Fruit fly (Drosophila melanogaster) whole organism, embryonic: ENCODE measurements around the gene CG8665.

ENCODE experiments used
- B-H2 ChIP-seq: fragments of 200-800 bp; sonication (Bioruptor generic); optimal IDR thresholded peaks from 2 replicates; lab custom pipeline; 2018; ENCODE audit warnings: missing biosample characterization, mild to moderate bottlenecking, missing genetic modification characterization
- Bgb ChIP-seq: fragments of 200-800 bp; sonication (Bioruptor generic); IDR thresholded peaks from 2 replicates; pipeline ENCODE4 v1.3.6; 2022; ENCODE audit warnings: missing biosample characterization, missing genetic modification characterization; ENCODE audit not compliant: partially characterized antibody
- CG10959 ChIP-seq: fragments of 200-800 bp; sonication (Bioruptor generic); IDR thresholded peaks from 2 replicates; pipeline ENCODE4 v1.3.6; 2022; ENCODE audit warnings: missing biosample characterization, missing genetic modification characterization
- CG11093 ChIP-seq: fragments of 200-800 bp; sonication (Bioruptor generic); IDR thresholded peaks from 3 replicates; pipeline ENCODE4 v1.3.6; 2022; ENCODE audit warnings: missing biosample characterization, missing genetic modification characterization
- CG11560 ChIP-seq: fragments of 200-800 bp; sonication (Bioruptor generic); IDR thresholded peaks from 3 replicates; pipeline ENCODE4 v1.3.6; 2022; ENCODE audit warnings: missing biosample characterization, missing genetic modification characterization
- CG12236 ChIP-seq: fragments of 200-800 bp; sonication (Bioruptor generic); optimal IDR thresholded peaks from 2 replicates; lab custom pipeline; 2016; ENCODE audit warnings: missing biosample characterization, missing genetic modification characterization
- CG13424 ChIP-seq: fragments of 200-800 bp; sonication (Bioruptor generic); optimal IDR thresholded peaks from 2 replicates; lab custom pipeline; 2019; ENCODE audit warnings: missing biosample characterization, mild to moderate bottlenecking, missing genetic modification characterization, moderate library complexity
- CG14014 ChIP-seq: fragments of 200-800 bp; sonication (Bioruptor generic); IDR thresholded peaks from 2 replicates; pipeline ENCODE4 v1.3.6; 2022; ENCODE audit warnings: missing biosample characterization, missing genetic modification characterization
- CG14441 ChIP-seq: fragments of 200-800 bp; sonication (Bioruptor generic); IDR thresholded peaks from 2 replicates; pipeline ENCODE4 v1.3.6; 2022; ENCODE audit warnings: missing biosample characterization, missing genetic modification characterization
- CG15601 ChIP-seq: fragments of 200-800 bp; sonication (Bioruptor generic); optimal IDR thresholded peaks from 3 replicates; lab custom pipeline; 2019; ENCODE audit warnings: missing biosample characterization, mild to moderate bottlenecking, missing genetic modification characterization, moderate library complexity
- CG16863 ChIP-seq: fragments of 200-800 bp; sonication (Bioruptor generic); optimal IDR thresholded peaks from 3 replicates; lab custom pipeline; 2016; ENCODE audit warnings: missing biosample characterization, missing genetic modification characterization
- CG17359 ChIP-seq: fragments of 200-800 bp; sonication (Bioruptor generic); optimal IDR thresholded peaks from 3 replicates; lab custom pipeline; 2018; ENCODE audit warnings: missing biosample characterization, mild to moderate bottlenecking, missing genetic modification characterization, moderate library complexity
- CG17385 ChIP-seq: fragments of 200-800 bp; sonication (Bioruptor generic); optimal IDR thresholded peaks from 3 replicates; lab custom pipeline; 2018; ENCODE audit warnings: missing biosample characterization, mild to moderate bottlenecking, missing genetic modification characterization
- CG18599 ChIP-seq: fragments of 200-800 bp; sonication (Bioruptor generic); optimal IDR thresholded peaks from 3 replicates; lab custom pipeline; 2017; ENCODE audit warnings: missing biosample characterization, missing genetic modification characterization, mild to moderate bottlenecking, moderate library complexity, missing genetic modification reagents
- CG30431 ChIP-seq: fragments of 200-800 bp; sonication (Bioruptor generic); optimal IDR thresholded peaks from 2 replicates; lab custom pipeline; 2017; ENCODE audit warnings: missing biosample characterization, missing genetic modification characterization
- CG43689 ChIP-seq: fragments of 200-800 bp; sonication (Bioruptor generic); IDR thresholded peaks from 2 replicates; pipeline ENCODE4 v1.3.6; 2022; ENCODE audit warnings: missing biosample characterization, missing genetic modification characterization
- CG6765 ChIP-seq: fragments of 200-800 bp; sonication (Bioruptor generic); optimal IDR thresholded peaks from 3 replicates; lab custom pipeline; 2017; ENCODE audit warnings: missing biosample characterization, mild to moderate bottlenecking, missing genetic modification characterization
- CG6791 ChIP-seq: fragments of 200-800 bp; sonication (Bioruptor generic); IDR thresholded peaks from 3 replicates; pipeline ENCODE4 v1.3.6; 2022; ENCODE audit warnings: missing biosample characterization, missing genetic modification characterization; ENCODE audit not compliant: partially characterized antibody
- CG6854 ChIP-seq: fragments of 200-800 bp; sonication (Bioruptor generic); optimal IDR thresholded peaks from 3 replicates; lab custom pipeline; 2017; ENCODE audit warnings: missing biosample characterization, mild to moderate bottlenecking, missing genetic modification characterization
- CG7786 ChIP-seq: fragments of 200-800 bp; sonication (Bioruptor generic); optimal IDR thresholded peaks from 2 replicates; lab custom pipeline; 2016; ENCODE audit warnings: missing biosample characterization, missing genetic modification characterization
- CG8089 ChIP-seq: fragments of 200-800 bp; sonication (Bioruptor generic); optimal IDR thresholded peaks from 3 replicates; lab custom pipeline; 2016; ENCODE audit warnings: missing biosample characterization, missing genetic modification characterization
- Chrac-16 ChIP-seq: fragments of 200-800 bp; sonication (Bioruptor generic); optimal IDR thresholded peaks from 3 replicates; lab custom pipeline; 2016; ENCODE audit warnings: missing biosample characterization, missing genetic modification characterization
- CkIIα-i1 ChIP-seq: fragments of 200-800 bp; sonication (Bioruptor generic); IDR thresholded peaks from 2 replicates; pipeline ENCODE4 v1.3.6; 2022; ENCODE audit warnings: missing biosample characterization, missing genetic modification characterization
- Dip2 ChIP-seq: fragments of 200-800 bp; sonication (Bioruptor generic); IDR thresholded peaks from 2 replicates; pipeline ENCODE4 v1.3.6; 2022; ENCODE audit warnings: missing biosample characterization, missing genetic modification characterization
- Fer3 ChIP-seq: fragments of 200-800 bp; sonication (Bioruptor generic); optimal IDR thresholded peaks from 2 replicates; lab custom pipeline; 2018; ENCODE audit warnings: missing biosample characterization, mild to moderate bottlenecking, missing genetic modification characterization, moderate library complexity
- HLHmδ ChIP-seq: fragments of 200-800 bp; sonication (Bioruptor generic); optimal IDR thresholded peaks from 2 replicates; lab custom pipeline; 2018; ENCODE audit warnings: missing biosample characterization, mild to moderate bottlenecking, missing genetic modification characterization, moderate library complexity
- Hand ChIP-seq: fragments of 200-800 bp; sonication (Bioruptor generic); optimal IDR thresholded peaks from 2 replicates; lab custom pipeline; 2017; ENCODE audit warnings: mild to moderate bottlenecking, missing biosample characterization, missing genetic modification reagents, missing genetic modification characterization
- HmgZ ChIP-seq: fragments of 200-800 bp; sonication (Bioruptor generic); optimal IDR thresholded peaks from 2 replicates; lab custom pipeline; 2018; ENCODE audit warnings: missing biosample characterization, mild to moderate bottlenecking, missing genetic modification characterization
- Oli ChIP-seq: fragments of 200-800 bp; sonication (Bioruptor generic); optimal IDR thresholded peaks from 2 replicates; lab custom pipeline; 2018; ENCODE audit warnings: missing biosample characterization, mild to moderate bottlenecking, missing genetic modification characterization, moderate library complexity
- Sox102F ChIP-seq: fragments of 200-800 bp; sonication (Bioruptor generic); optimal IDR thresholded peaks from 2 replicates; lab custom pipeline; 2018; ENCODE audit warnings: missing biosample characterization, mild to moderate bottlenecking, missing genetic modification characterization, moderate library complexity
- Sry-δ ChIP-seq: fragments of 200-800 bp; sonication (Bioruptor generic); optimal IDR thresholded peaks from 2 replicates; lab custom pipeline; 2016; ENCODE audit warnings: missing biosample characterization, missing genetic modification characterization
- Ssrp ChIP-seq: fragments of 200-800 bp; sonication (Bioruptor generic); optimal IDR thresholded peaks from 2 replicates; lab custom pipeline; 2018; ENCODE audit warnings: missing biosample characterization, mild to moderate bottlenecking, missing genetic modification characterization, moderate library complexity
- Stat92E ChIP-seq, 3 experiments: fragments of >200 bp in 2 of 3; fragments of 200-800 bp in 1 of 3; sonication (Bioruptor generic) in 1 of 3; optimal IDR thresholded peaks; 2 replicates each; lab custom pipeline; 2017 to 2019; ENCODE audit warnings: missing biosample characterization in 3 of 3, missing genetic modification characterization in 3 of 3, mild to moderate bottlenecking in 1 of 3, moderate library complexity in 1 of 3
- Tbp ChIP-seq: fragments of >200 bp; optimal IDR thresholded peaks from 2 replicates; lab custom pipeline; 2018; ENCODE audit warnings: missing biosample characterization, missing genetic modification characterization
- al ChIP-seq: fragments of 200-800 bp; sonication (Bioruptor generic); IDR thresholded peaks from 2 replicates; pipeline ENCODE4 v1.3.6; 2022; ENCODE audit warnings: missing biosample characterization, missing genetic modification characterization
- ash1 ChIP-seq: fragments of 200-800 bp; sonication (Bioruptor generic); optimal IDR thresholded peaks from 2 replicates; lab custom pipeline; 2018; ENCODE audit warnings: missing biosample characterization, mild to moderate bottlenecking, missing genetic modification characterization
- bab2 ChIP-seq: fragments of 200-800 bp; sonication (Bioruptor generic); optimal IDR thresholded peaks from 2 replicates; lab custom pipeline; 2016; ENCODE audit warnings: missing biosample characterization, missing genetic modification characterization
- br ChIP-seq: fragments of >200 bp; optimal IDR thresholded peaks from 2 replicates; lab custom pipeline; 2017
- chm ChIP-seq: fragments of 200-800 bp; sonication (Bioruptor generic); IDR thresholded peaks from 2 replicates; pipeline ENCODE4 v1.3.6; 2022; ENCODE audit warnings: missing biosample characterization, missing genetic modification characterization
- dmrt11E ChIP-seq: fragments of 200-800 bp; sonication (Bioruptor generic); optimal IDR thresholded peaks from 3 replicates; lab custom pipeline; 2018; ENCODE audit warnings: missing biosample characterization, mild to moderate bottlenecking, missing genetic modification characterization, moderate library complexity
- dmrt99B ChIP-seq: fragments of 200-800 bp; sonication (Bioruptor generic); optimal IDR thresholded peaks from 2 replicates; lab custom pipeline; 2018; ENCODE audit warnings: missing biosample characterization, mild to moderate bottlenecking, missing genetic modification characterization, moderate library complexity
- gfzf ChIP-seq: fragments of 200-800 bp; sonication (Bioruptor generic); optimal IDR thresholded peaks from 2 replicates; lab custom pipeline; 2016; ENCODE audit warnings: missing biosample characterization, mild to moderate bottlenecking, missing genetic modification characterization, moderate library complexity
- gro ChIP-seq: fragments of 200-800 bp; sonication (Bioruptor generic); optimal IDR thresholded peaks from 2 replicates; lab custom pipeline; 2016; ENCODE audit warnings: missing biosample characterization, missing genetic modification characterization
- her ChIP-seq: fragments of 200-800 bp; sonication (Bioruptor generic); optimal IDR thresholded peaks from 2 replicates; lab custom pipeline; 2016; ENCODE audit warnings: missing biosample characterization, missing genetic modification characterization
- ken ChIP-seq: fragments of 200-800 bp; sonication (Bioruptor generic); IDR thresholded peaks from 3 replicates; pipeline ENCODE4 v1.3.6; 2022; ENCODE audit warnings: missing biosample characterization, missing genetic modification characterization
- luna ChIP-seq: fragments of 200-800 bp; sonication (Bioruptor generic); optimal IDR thresholded peaks from 2 replicates; lab custom pipeline; 2016; ENCODE audit warnings: missing biosample characterization, missing genetic modification characterization
- slou ChIP-seq: fragments of 200-800 bp; sonication (Bioruptor generic); optimal IDR thresholded peaks from 3 replicates; lab custom pipeline; 2016; ENCODE audit warnings: missing biosample characterization, missing genetic modification characterization
- sob ChIP-seq: fragments of 200-800 bp; sonication (Bioruptor generic); IDR thresholded peaks from 2 replicates; pipeline ENCODE4 v1.3.6; 2022; ENCODE audit warnings: missing biosample characterization, missing genetic modification characterization
- sr ChIP-seq: fragments of 200-800 bp; sonication (Bioruptor generic); IDR thresholded peaks from 3 replicates; pipeline ENCODE4 v1.3.6; 2022; ENCODE audit warnings: missing biosample characterization, missing genetic modification characterization
- wek ChIP-seq: fragments of 200-800 bp; sonication (Bioruptor generic); optimal IDR thresholded peaks from 3 replicates; lab custom pipeline; 2018; ENCODE audit warnings: missing biosample characterization, mild to moderate bottlenecking, missing genetic modification characterization, moderate library complexity
- wor ChIP-seq: fragments of 200-800 bp; sonication (Bioruptor generic); IDR thresholded peaks from 2 replicates; pipeline ENCODE4 v1.3.6; 2022; ENCODE audit warnings: missing biosample characterization, missing genetic modification characterization

CG8665 gene

dm6 chr2L:21370886-21371285, at the start of gene CG8665:
Gene CG8665 (plus strand): TSS chr2L:21371227.
- TF ChIP-seq CG8089 (GFP tag; lab: Kevin White, UChicago) (no peak), wor (GFP tag; lab: Robert Waterston, UW) (no peak), CG12236 (GFP tag; lab: Kevin White, UChicago) (no peak), CG30431 (GFP tag; lab: Kevin White, UChicago) (no peak), Bgb (no peak), CG14014 (peak; percentile 64; the same call in 1 of the 2 replicates), gro (GFP tag; lab: Kevin White, UChicago) (peak; percentile 67), wek (GFP tag; lab: Kevin White, UChicago) (no peak), CG11093 (GFP tag; lab: Robert Waterston, UW) (no peak), CG13424 (tag; lab: Kevin White, UChicago) (peak; percentile 58), Ssrp (no peak), Chrac-16 (GFP tag; lab: Kevin White, UChicago) (no peak), CG10959 (GFP tag; lab: Robert Waterston, UW) (no peak), CkIIα-i1 (no peak), CG17359 (peak; percentile 23), luna (GFP tag; lab: Kevin White, UChicago) (no peak), CG14441 (GFP tag; lab: Robert Waterston, UW) (peak; percentile 60), al (GFP tag; lab: Robert Waterston, UW) (peak; percentile 18; the same call in 1 of the 2 replicates), Dip2 (no peak), br (lab: Kevin White, UChicago) (no peak), CG7786 (GFP tag; lab: Kevin White, UChicago) (peak; percentile 54), slou (GFP tag; lab: Kevin White, UChicago) (no peak), ash1 (GFP tag; lab: Kevin White, UChicago) (no peak), CG6791 (no peak), CG11560 (tag; lab: Robert Waterston, UW) (no peak), ken (GFP tag; lab: Robert Waterston, UW) (peak; percentile 57; the same call in 2 of the 3 replicates), CG43689 (GFP tag; lab: Robert Waterston, UW) (no peak), bab2 (GFP tag; lab: Kevin White, UChicago) (peak; percentile 15), B-H2 (GFP tag; lab: Kevin White, UChicago) (no peak), gfzf (GFP tag; lab: Kevin White, UChicago) (no peak), CG15601 (tag; lab: Kevin White, UChicago) (peak; percentile 15), Hand (GFP tag; lab: Kevin White, UChicago) (peak; percentile 24), Sry-δ (GFP tag; lab: Kevin White, UChicago) (no peak), dmrt99B (peak; percentile 36), sr (no peak), CG17385 (GFP tag; lab: Kevin White, UChicago) (peak; percentile 41), dmrt11E (peak; percentile 11), her (peak; percentile 24), CG18599 (peak; percentile 74), HmgZ (peak; percentile 76), Stat92E (GFP tag; optimal IDR thresholded peaks at IDR 0.05; lab: Kevin White, UChicago) (no peak), sob (GFP tag; lab: Robert Waterston, UW) (peak; percentile 76), Tbp (GFP tag; lab: Kevin White, UChicago) (no peak), chm (GFP tag; lab: Robert Waterston, UW) (no peak), Sox102F (peak; percentile 44), HLHmδ (no peak), CG6854 (GFP tag; lab: Kevin White, UChicago) (peak; percentile 2), CG16863 (GFP tag; lab: Kevin White, UChicago) (no peak), CG6765 (no peak), Oli (tag; lab: Kevin White, UChicago) (peak; percentile 40), Fer3 (tag; lab: Kevin White, UChicago) (peak; percentile 66)
